Worm (Caenorhabditis elegans) whole organism, L2 larva: ENCODE measurements around the gene frm-10.

Experiments
- ama-1 ChIP-seq: fragments of 150-350 bp; optimal IDR thresholded peaks from 2 replicates; lab custom pipeline; 2018; ENCODE audit warnings: inconsistent platforms
- ceh-82 ChIP-seq: fragments of 150-350 bp; optimal IDR thresholded peaks from 2 replicates; lab custom pipeline; 2014; ENCODE audit warnings: missing biosample characterization, missing genetic modification characterization
- crh-2 ChIP-seq: sonication (generic microtip); optimal IDR thresholded peaks from 2 replicates; lab custom pipeline; 2017; ENCODE audit warnings: missing biosample characterization, missing genetic modification characterization
- egl-27 ChIP-seq: sonication (generic microtip); optimal IDR thresholded peaks from 3 replicates; lab custom pipeline; 2017; ENCODE audit warnings: missing biosample characterization, missing genetic modification reagents, missing genetic modification characterization
- elt-3 ChIP-seq: sonication (generic microtip); optimal IDR thresholded peaks from 2 replicates; lab custom pipeline; 2017; ENCODE audit warnings: missing biosample characterization, missing genetic modification characterization
- lin-13 ChIP-seq: fragments of 150-350 bp; optimal IDR thresholded peaks from 2 replicates; lab custom pipeline; 2014; ENCODE audit warnings: missing biosample characterization, missing genetic modification reagents, missing genetic modification characterization
- lin-39 ChIP-seq: fragments of 150-350 bp; optimal IDR thresholded peaks from 2 replicates; lab custom pipeline; 2014; ENCODE audit warnings: missing biosample characterization, missing genetic modification reagents, missing genetic modification characterization
- lsy-2 ChIP-seq, 2 experiments: fragments of 150-350 bp in 1 of 2; sonication (generic microtip) in 1 of 2; optimal IDR thresholded peaks; 2 replicates each; lab custom pipeline; 2014 to 2017; ENCODE audit warnings: missing biosample characterization in 2 of 2, missing genetic modification characterization in 2 of 2
- mab-5 ChIP-seq: fragments of 150-350 bp; optimal IDR thresholded peaks from 2 replicates; lab custom pipeline; 2014; ENCODE audit warnings: missing biosample characterization, missing genetic modification characterization
- nhr-11 ChIP-seq: fragments of 150-350 bp; optimal IDR thresholded peaks from 2 replicates; lab custom pipeline; 2014; ENCODE audit warnings: missing biosample characterization, missing genetic modification characterization
- nhr-12 ChIP-seq: fragments of 150-350 bp; optimal IDR thresholded peaks from 2 replicates; lab custom pipeline; 2014; ENCODE audit warnings: missing biosample characterization, missing genetic modification characterization
- snpc-4 ChIP-seq: fragments of 150-350 bp; optimal IDR thresholded peaks from 2 replicates; lab custom pipeline; 2014; ENCODE audit warnings: missing biosample characterization, missing genetic modification characterization
- unc-62 ChIP-seq: fragments of 150-350 bp; optimal IDR thresholded peaks from 2 replicates; lab custom pipeline; 2014; ENCODE audit warnings: missing biosample characterization, missing genetic modification reagents, missing genetic modification characterization

DNA sequence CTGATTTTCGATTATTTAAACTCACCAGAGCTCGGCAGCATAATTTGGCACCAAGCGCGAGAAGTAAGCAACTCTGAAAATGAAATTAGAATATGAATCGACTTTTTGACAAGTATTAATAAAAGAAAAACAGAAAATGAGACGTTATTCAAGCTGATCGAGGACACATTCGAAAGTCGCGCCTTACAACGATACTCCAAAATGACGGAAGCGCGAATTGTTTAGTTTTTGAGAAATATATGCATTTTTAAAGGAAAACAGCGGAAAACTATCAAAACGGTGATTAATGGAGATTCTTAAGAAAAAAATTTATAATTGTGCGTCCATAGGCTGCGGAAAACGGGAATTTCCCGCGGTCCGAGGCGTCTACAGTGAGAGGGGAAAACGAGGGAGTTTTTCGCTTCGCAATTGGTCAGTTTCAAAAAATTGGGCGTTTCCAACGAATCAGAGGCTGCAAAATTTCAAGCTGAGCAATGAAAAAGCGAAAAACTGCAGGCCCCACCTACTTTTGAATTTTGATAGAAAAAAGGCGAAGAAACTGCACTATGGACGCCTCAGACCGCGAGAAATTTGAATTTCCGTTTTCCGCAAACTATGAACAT lies 25.4 kb upstream of the frm-10 start, which contains the start of gene mes-4:
- TF ChIP-seq mab-5 (tag; lab: Kevin White, UChicago), result no peak
- TF ChIP-seq lin-39 (tag; lab: Kevin White, UChicago), result no peak
- no peak for TF ChIP-seq nhr-12 (tag; lab: Kevin White, UChicago)
- TF ChIP-seq elt-3, result no peak
- TF ChIP-seq ceh-82 (tag; lab: Kevin White, UChicago), result no peak
- no peak for TF ChIP-seq nhr-11 (tag; lab: Kevin White, UChicago)
- no peak for TF ChIP-seq lin-13
- no peak for TF ChIP-seq lsy-2 (tag; optimal IDR thresholded peaks at IDR 0.05; lab: Kevin White, UChicago)
- no peak for TF ChIP-seq snpc-4 (tag; lab: Kevin White, UChicago)
- TF ChIP-seq ama-1 (lab: Kevin White, UChicago), result no peak
- TF ChIP-seq unc-62 (GFP tag; lab: Kevin White, UChicago), result no peak
- no peak for TF ChIP-seq egl-27
- TF ChIP-seq crh-2 (tag; lab: Kevin White, UChicago), result no peak
